Worm (Caenorhabditis elegans) whole organism, L4/young adult: Measurements from ENCODE around the gene phdh-1.

Experiments used
- W03F9.2 ChIP-seq: fragments of 150-350 bp; optimal IDR thresholded peaks from 2 replicates; lab custom pipeline; 2014; ENCODE audit warnings: missing biosample characterization, missing genetic modification characterization
- dao-5 ChIP-seq: sonication (generic microtip); optimal IDR thresholded peaks from 2 replicates; lab custom pipeline; 2016; ENCODE audit warnings: missing genotype, missing genetic modification characterization, moderate library complexity, missing compliant biosample characterization
- him-1 ChIP-seq: sonication (generic microtip); optimal IDR thresholded peaks from 2 replicates; lab custom pipeline; 2016; ENCODE audit warnings: missing genotype, missing genetic modification reagents, missing genetic modification characterization, missing compliant biosample characterization

- TF ChIP-seq dao-5 (tag; lab: Kevin White, UChicago) (no peak), him-1 (tag; lab: Kevin White, UChicago) (no peak), W03F9.2 (tag; lab: Kevin White, UChicago) (no peak)
Measured at ce11 chrII:13640210-13640609, 1.9 kb upstream of the phdh-1 start.
